Fruit fly (Drosophila melanogaster): ENCODE measurements around the gene Cpr72Ec.

The Cpr72Ec gene

dm6 chr3L:16385880-16386584, 18.9 kb upstream of the Cpr72Ec start, which contains the start of the genes Agpat3 and RAF2 (continued):
- TF ChIP-seq Ravus (GFP tag; IDR thresholded peaks at IDR 0.05): no peak
- no peak for TF ChIP-seq Neu2 (GFP tag; optimal IDR thresholded peaks at IDR 0.05; ENCODE audit: borderline replicate concordance)
- peak; percentile 5 to 49 for TF ChIP-seq Hr51 (GFP tag; optimal IDR thresholded peaks at IDR 0.05)
- no peak for TF ChIP-seq chinmo (GFP tag; IDR thresholded peaks at IDR 0.05; ENCODE audit: partially characterized antibody)
- TF ChIP-seq CG8290 (GFP tag; optimal IDR thresholded peaks at IDR 0.05): no peak
- peak in 1 of 2 experiments; percentile 9 for TF ChIP-seq CG8290 (tag; optimal IDR thresholded peaks at IDR 0.05)
- peak; percentile 58 for TF ChIP-seq CG12659 (GFP tag; optimal IDR thresholded peaks at IDR 0.05)
- peak; percentile 41 for TF ChIP-seq CG9727 (GFP tag; optimal IDR thresholded peaks at IDR 0.05)
- TF ChIP-seq Hr39 (optimal IDR thresholded peaks at IDR 0.05): no peak
- TF ChIP-seq disco-r (GFP tag; optimal IDR thresholded peaks at IDR 0.05): no peak
- TF ChIP-seq tll (GFP tag; optimal IDR thresholded peaks at IDR 0.05): peak in 1 of 2 experiments; percentile 46
- TF ChIP-seq vnd (GFP tag; IDR thresholded peaks at IDR 0.05; ENCODE audit: partially characterized antibody): no peak
- TF ChIP-seq CG31224 (GFP tag; IDR thresholded peaks at IDR 0.05): no peak
- no peak for TF ChIP-seq Asciz (GFP tag; optimal IDR thresholded peaks at IDR 0.05)
- TF ChIP-seq Fer3 (tag; optimal IDR thresholded peaks at IDR 0.05): peak; percentile 30
- TF ChIP-seq Adf1 (GFP tag; IDR thresholded peaks at IDR 0.05): no peak
- TF ChIP-seq pfk (GFP tag; optimal IDR thresholded peaks at IDR 0.05): no peak
- no peak for TF ChIP-seq CG10462 (GFP tag; optimal IDR thresholded peaks at IDR 0.05)
- peak; percentile 57 for TF ChIP-seq CG12104 (GFP tag; optimal IDR thresholded peaks at IDR 0.05)
- TF ChIP-seq dati (GFP tag; IDR thresholded peaks at IDR 0.05): no peak
- peak; percentile 17 for TF ChIP-seq CG1603 (tag; optimal IDR thresholded peaks at IDR 0.05)
- TF ChIP-seq CG7372 (GFP tag; IDR thresholded peaks at IDR 0.05): no peak
- no peak for TF ChIP-seq nom (GFP tag; optimal IDR thresholded peaks at IDR 0.05)
- no peak for TF ChIP-seq CG9876 (GFP tag; optimal IDR thresholded peaks at IDR 0.05)
- no peak for TF ChIP-seq Tbp (GFP tag; optimal IDR thresholded peaks at IDR 0.05)
- no peak for TF ChIP-seq Hmx (GFP tag; optimal IDR thresholded peaks at IDR 0.05)
- no peak for TF ChIP-seq bowl (GFP tag; IDR thresholded peaks at IDR 0.05)
- peak; percentile 60 for TF ChIP-seq phol (tag; optimal IDR thresholded peaks at IDR 0.05)
- TF ChIP-seq CG13287 (GFP tag; IDR thresholded peaks at IDR 0.05; ENCODE audit: partially characterized antibody): no peak
- peak; percentile 36 for TF ChIP-seq pita (GFP tag; optimal IDR thresholded peaks at IDR 0.05)
- TF ChIP-seq tin (GFP tag; optimal IDR thresholded peaks at IDR 0.05): peak; percentile 67
- TF ChIP-seq CG12071 (GFP tag; optimal IDR thresholded peaks at IDR 0.05): no peak
- peak; percentile 36 for TF ChIP-seq bcd (GFP tag; optimal IDR thresholded peaks at IDR 0.05)
- peak; percentile 68; the same call in 2 of the 3 replicates for TF ChIP-seq CG7357 (GFP tag; IDR thresholded peaks at IDR 0.05)
- TF ChIP-seq Antp (GFP tag; optimal IDR thresholded peaks at IDR 0.05): no peak
- TF ChIP-seq CG17912 (GFP tag; optimal IDR thresholded peaks at IDR 0.05): no peak
- no peak for TF ChIP-seq H2.0 (GFP tag; IDR thresholded peaks at IDR 0.05)
- TF ChIP-seq vvl (GFP tag; IDR thresholded peaks at IDR 0.05): peak; percentile 61
- TF ChIP-seq CG18764 (GFP tag; optimal IDR thresholded peaks at IDR 0.05): peak; percentile 6
- TF ChIP-seq ATbp (GFP tag; optimal IDR thresholded peaks at IDR 0.05): no peak
- TF ChIP-seq CG12219 (GFP tag; optimal IDR thresholded peaks at IDR 0.05): no peak
- TF ChIP-seq Lhr (GFP tag; optimal IDR thresholded peaks at IDR 0.05): peak; percentile 22
- no peak for TF ChIP-seq dan (GFP tag; IDR thresholded peaks at IDR 0.05)
- no peak for TF ChIP-seq CG4404 (GFP tag; IDR thresholded peaks at IDR 0.05)
- no peak for TF ChIP-seq NC2α (GFP tag; optimal IDR thresholded peaks at IDR 0.05)
- no peak for TF ChIP-seq so (GFP tag; IDR thresholded peaks at IDR 0.05)
- no peak for TF ChIP-seq CG3838 (GFP tag; optimal IDR thresholded peaks at IDR 0.05)
- no peak for TF ChIP-seq sc (optimal IDR thresholded peaks at IDR 0.05)
- no peak for TF ChIP-seq sc (GFP tag; optimal IDR thresholded peaks at IDR 0.05)
- peak; percentile 77 for TF ChIP-seq slbo (GFP tag; IDR thresholded peaks at IDR 0.05)
- no peak for TF ChIP-seq pho (GFP tag; optimal IDR thresholded peaks at IDR 0.05)
